Fruit fly (Drosophila melanogaster) whole organism, embryonic: ENCODE data around the gene Rh4.

ENCODE experiments used
- Adf1 ChIP-seq: fragments of 200-800 bp; sonication (Bioruptor generic); IDR thresholded peaks from 2 replicates; pipeline ENCODE4 v1.3.6; 2022; ENCODE audit warnings: missing biosample characterization, missing genetic modification characterization
- Bteb2 ChIP-seq: fragments of 200-800 bp; sonication (Bioruptor generic); optimal IDR thresholded peaks from 2 replicates; lab custom pipeline; 2016; ENCODE audit warnings: missing biosample characterization, missing genetic modification characterization
- CG10979 ChIP-seq: fragments of 200-800 bp; sonication (Bioruptor generic); optimal IDR thresholded peaks from 2 replicates; lab custom pipeline; 2018; ENCODE audit warnings: missing biosample characterization, mild to moderate bottlenecking, missing genetic modification characterization, moderate library complexity
- CG12659 ChIP-seq: fragments of 200-800 bp; sonication (Bioruptor generic); optimal IDR thresholded peaks from 3 replicates; lab custom pipeline; 2017; ENCODE audit warnings: mild to moderate bottlenecking, missing biosample characterization, missing genetic modification reagents, missing genetic modification characterization
- CG12744 ChIP-seq: fragments of 200-800 bp; sonication (Bioruptor generic); optimal IDR thresholded peaks from 2 replicates; lab custom pipeline; 2016; ENCODE audit warnings: missing biosample characterization, missing genetic modification characterization
- CG16779 ChIP-seq: fragments of 200-800 bp; sonication (Bioruptor generic); IDR thresholded peaks from 2 replicates; pipeline ENCODE4 v1.3.6; 2022; ENCODE audit warnings: missing biosample characterization, missing genetic modification characterization
- CG17385 ChIP-seq: fragments of 200-800 bp; sonication (Bioruptor generic); optimal IDR thresholded peaks from 3 replicates; lab custom pipeline; 2018; ENCODE audit warnings: missing biosample characterization, mild to moderate bottlenecking, missing genetic modification characterization
- CG18011 ChIP-seq: fragments of 200-800 bp; sonication (Bioruptor generic); optimal IDR thresholded peaks from 2 replicates; lab custom pipeline; 2017; ENCODE audit warnings: missing biosample characterization, missing genetic modification characterization, mild to moderate bottlenecking, moderate library complexity, missing genotype
- CG18764 ChIP-seq: fragments of 200-800 bp; sonication (Bioruptor generic); optimal IDR thresholded peaks from 3 replicates; lab custom pipeline; 2016; ENCODE audit warnings: missing biosample characterization, missing genetic modification characterization
- CG2678 ChIP-seq: fragments of 200-800 bp; sonication (Bioruptor generic); optimal IDR thresholded peaks from 3 replicates; lab custom pipeline; 2019; ENCODE audit warnings: missing biosample characterization, mild to moderate bottlenecking, missing genetic modification characterization, moderate library complexity
- CG2712 ChIP-seq: fragments of 200-800 bp; optimal IDR thresholded peaks from 3 replicates; lab custom pipeline; 2019; ENCODE audit warnings: missing biosample characterization, mild to moderate bottlenecking, missing genetic modification characterization, moderate library complexity
- CG31441 ChIP-seq: fragments of 200-800 bp; sonication (Bioruptor generic); IDR thresholded peaks from 2 replicates; pipeline ENCODE4 v1.3.6; 2022; ENCODE audit warnings: missing biosample characterization, missing genetic modification characterization
- CG32532 ChIP-seq: fragments of 200-800 bp; sonication (Bioruptor generic); IDR thresholded peaks from 2 replicates; pipeline ENCODE4 v1.3.6; 2022; ENCODE audit warnings: missing biosample characterization, missing genetic modification characterization
- CG3838 ChIP-seq: fragments of 200-800 bp; sonication (Bioruptor generic); optimal IDR thresholded peaks from 3 replicates; lab custom pipeline; 2016; ENCODE audit warnings: missing biosample characterization, missing genetic modification characterization
- CG4282 ChIP-seq: fragments of 200-800 bp; sonication (Bioruptor generic); optimal IDR thresholded peaks from 2 replicates; lab custom pipeline; 2016; ENCODE audit warnings: missing biosample characterization, missing genetic modification characterization
- CG4424 ChIP-seq: fragments of 200-800 bp; sonication (Bioruptor generic); optimal IDR thresholded peaks from 3 replicates; lab custom pipeline; 2016; ENCODE audit warnings: missing biosample characterization, missing genetic modification characterization
- CG6813 ChIP-seq: fragments of 200-800 bp; sonication (Bioruptor generic); optimal IDR thresholded peaks from 2 replicates; lab custom pipeline; 2017; ENCODE audit warnings: missing biosample characterization, missing genetic modification characterization, mild to moderate bottlenecking, moderate library complexity, missing genetic modification reagents
- CG7357 ChIP-seq: fragments of 200-800 bp; sonication (Bioruptor generic); IDR thresholded peaks from 3 replicates; pipeline ENCODE4 v1.3.6; 2022; ENCODE audit warnings: missing biosample characterization, missing genetic modification characterization
- CG8290 ChIP-seq, 3 experiments: fragments of 200-800 bp; sonication (Bioruptor generic); optimal IDR thresholded peaks; 2 replicates each; lab custom pipeline; 2016 to 2019; ENCODE audit warnings: missing biosample characterization in 3 of 3, missing genetic modification characterization in 3 of 3, mild to moderate bottlenecking in 2 of 3, moderate library complexity in 1 of 3
- CG8765 ChIP-seq: fragments of 200-800 bp; sonication (Bioruptor generic); IDR thresholded peaks from 2 replicates; pipeline ENCODE4 v1.3.6; 2022; ENCODE audit warnings: missing biosample characterization, missing genetic modification characterization
- CG9437 ChIP-seq: fragments of 200-800 bp; sonication (Bioruptor generic); optimal IDR thresholded peaks from 2 replicates; lab custom pipeline; 2018; ENCODE audit warnings: missing biosample characterization, mild to moderate bottlenecking, missing genetic modification characterization
- D19A ChIP-seq: fragments of 200-800 bp; optimal IDR thresholded peaks from 3 replicates; lab custom pipeline; 2019; ENCODE audit warnings: missing biosample characterization, mild to moderate bottlenecking, missing genetic modification characterization, moderate library complexity
- Dbx ChIP-seq: fragments of 200-800 bp; sonication (Bioruptor generic); IDR thresholded peaks from 3 replicates; pipeline ENCODE4 v1.3.6; 2022; ENCODE audit warnings: missing biosample characterization, missing genetic modification characterization
- Dref ChIP-seq: fragments of 200-800 bp; sonication (Bioruptor generic); IDR thresholded peaks from 2 replicates; pipeline ENCODE4 v1.3.6; 2022; ENCODE audit warnings: missing biosample characterization, missing genetic modification characterization
- H2.0 ChIP-seq: fragments of 200-800 bp; sonication (Bioruptor generic); IDR thresholded peaks from 2 replicates; pipeline ENCODE4 v1.3.6; 2022; ENCODE audit warnings: missing biosample characterization, missing genetic modification characterization
- HLH3B ChIP-seq: fragments of 200-800 bp; sonication (Bioruptor generic); IDR thresholded peaks from 2 replicates; pipeline ENCODE4 v1.3.6; 2022; ENCODE audit warnings: missing biosample characterization, missing genetic modification characterization
- Lim3 ChIP-seq: fragments of 200-800 bp; sonication (Bioruptor generic); IDR thresholded peaks from 2 replicates; pipeline ENCODE4 v1.3.6; 2022; ENCODE audit warnings: missing biosample characterization, missing genetic modification characterization
- Optix ChIP-seq: fragments of 200-800 bp; sonication (Bioruptor generic); IDR thresholded peaks from 3 replicates; pipeline ENCODE4 v1.3.6; 2022; ENCODE audit warnings: missing biosample characterization, missing genetic modification characterization
- Pdp1 ChIP-seq, 2 experiments: fragments of 200-800 bp; sonication (Bioruptor generic); optimal IDR thresholded peaks; 3 replicates each; lab custom pipeline; 2016; ENCODE audit warnings: missing biosample characterization in 2 of 2, missing genetic modification characterization in 2 of 2, mild to moderate bottlenecking in 1 of 2, moderate library complexity in 1 of 2
- Ptx1 ChIP-seq: fragments of 200-800 bp; sonication (Bioruptor generic); IDR thresholded peaks from 2 replicates; pipeline ENCODE4 v1.3.6; 2022; ENCODE audit warnings: missing biosample characterization, missing genetic modification characterization
- Xbp1 ChIP-seq: fragments of 200-800 bp; sonication (Bioruptor generic); optimal IDR thresholded peaks from 3 replicates; lab custom pipeline; 2016; ENCODE audit warnings: missing biosample characterization, mild to moderate bottlenecking, missing genetic modification characterization
- bbx ChIP-seq: fragments of 200-800 bp; sonication (Bioruptor generic); IDR thresholded peaks from 2 replicates; pipeline ENCODE4 v1.3.6; 2022; ENCODE audit warnings: missing biosample characterization, missing genetic modification characterization; ENCODE audit not compliant: partially characterized antibody
- bsh ChIP-seq, 2 experiments: fragments of 200-800 bp; sonication (Bioruptor generic); optimal IDR thresholded peaks; 2 replicates each; lab custom pipeline; 2017 to 2018; ENCODE audit warnings: mild to moderate bottlenecking in 2 of 2, missing biosample characterization in 2 of 2, missing genetic modification characterization in 2 of 2, moderate library complexity in 1 of 2
- chinmo ChIP-seq: fragments of 200-800 bp; sonication (Bioruptor generic); IDR thresholded peaks from 4 replicates; pipeline ENCODE4 v1.3.6; 2022; ENCODE audit warnings: missing biosample characterization, missing genetic modification characterization; ENCODE audit not compliant: partially characterized antibody
- ftz-f1 ChIP-seq: fragments of 200-800 bp; sonication (Bioruptor generic); optimal IDR thresholded peaks from 2 replicates; lab custom pipeline; 2016; ENCODE audit warnings: missing biosample characterization, missing genetic modification characterization
- ind ChIP-seq: fragments of 200-800 bp; sonication (Bioruptor generic); optimal IDR thresholded peaks from 3 replicates; lab custom pipeline; 2016; ENCODE audit warnings: missing biosample characterization, missing genetic modification characterization
- jumu ChIP-seq: fragments of 200-800 bp; sonication (Bioruptor generic); optimal IDR thresholded peaks from 3 replicates; lab custom pipeline; 2016; ENCODE audit warnings: missing biosample characterization, missing genetic modification characterization
- kay ChIP-seq: fragments of 200-800 bp; sonication (Bioruptor generic); optimal IDR thresholded peaks from 2 replicates; lab custom pipeline; 2016; ENCODE audit warnings: missing biosample characterization, missing genetic modification characterization
- lilli ChIP-seq: fragments of 200-800 bp; sonication (Bioruptor generic); optimal IDR thresholded peaks from 3 replicates; lab custom pipeline; 2016; ENCODE audit warnings: missing biosample characterization, missing genetic modification characterization
- mirr ChIP-seq: fragments of 200-800 bp; sonication (Bioruptor generic); optimal IDR thresholded peaks from 3 replicates; lab custom pipeline; 2018; ENCODE audit warnings: missing biosample characterization, mild to moderate bottlenecking, missing genetic modification characterization
- nau ChIP-seq: fragments of 200-800 bp; sonication (Bioruptor generic); optimal IDR thresholded peaks from 3 replicates; lab custom pipeline; 2017; ENCODE audit warnings: missing biosample characterization, mild to moderate bottlenecking, missing genetic modification characterization, missing genetic modification reagents
- otp ChIP-seq: fragments of 200-800 bp; sonication (Bioruptor generic); IDR thresholded peaks from 3 replicates; pipeline ENCODE4, ENCODE4 v1.3.6; 2022; ENCODE audit warnings: missing biosample characterization, missing genetic modification characterization
- pb ChIP-seq: fragments of 200-800 bp; sonication (Bioruptor generic); optimal IDR thresholded peaks from 3 replicates; lab custom pipeline; 2016; ENCODE audit warnings: missing biosample characterization, missing genetic modification characterization
- pfk ChIP-seq: fragments of 200-800 bp; sonication (Bioruptor generic); optimal IDR thresholded peaks from 2 replicates; lab custom pipeline; 2018; ENCODE audit warnings: missing biosample characterization, mild to moderate bottlenecking, missing genetic modification characterization, moderate library complexity
- ranshi ChIP-seq: fragments of 200-800 bp; sonication (Bioruptor generic); IDR thresholded peaks from 2 replicates; pipeline ENCODE4 v1.3.6; 2022; ENCODE audit warnings: missing biosample characterization, missing genetic modification characterization
- repo ChIP-seq: fragments of 200-800 bp; sonication (Bioruptor generic); optimal IDR thresholded peaks from 2 replicates; lab custom pipeline; 2016; ENCODE audit warnings: missing biosample characterization, missing genetic modification characterization
- schlank ChIP-seq: fragments of 200-800 bp; sonication (Bioruptor generic); optimal IDR thresholded peaks from 2 replicates; lab custom pipeline; 2018; ENCODE audit warnings: missing biosample characterization, mild to moderate bottlenecking, missing genetic modification characterization
- sisA ChIP-seq: fragments of 200-800 bp; sonication (Bioruptor generic); IDR thresholded peaks from 2 replicates; pipeline ENCODE4 v1.3.6; 2022; ENCODE audit warnings: missing biosample characterization, missing genetic modification characterization
- stc ChIP-seq: fragments of 200-800 bp; sonication (Bioruptor generic); IDR thresholded peaks from 2 replicates; pipeline ENCODE4 v1.3.6; 2022; ENCODE audit warnings: missing biosample characterization, missing genetic modification characterization
- vfl ChIP-seq: fragments of 200-800 bp; sonication (Bioruptor generic); optimal IDR thresholded peaks from 2 replicates; lab custom pipeline; 2016; ENCODE audit warnings: missing biosample characterization, missing genetic modification characterization

Rh4 gene

dm6 chr3L:16805806-16806719 lies 56.3 kb downstream of the Rh4 start (continued):
- peak; percentile 90; the same call in 3 of the 4 replicates for TF ChIP-seq chinmo
- TF ChIP-seq stc (GFP tag; lab: Robert Waterston, UW), result peak; percentile 55
- TF ChIP-seq Dbx (GFP tag; lab: Robert Waterston, UW), result no peak
- TF ChIP-seq CG18011 (GFP tag; lab: Kevin White, UChicago), result no peak
- TF ChIP-seq ftz-f1 (GFP tag; lab: Kevin White, UChicago), result peak; percentile 90
- peak; percentile 20 for TF ChIP-seq CG6813
- peak; percentile 50 for TF ChIP-seq lilli (GFP tag; lab: Kevin White, UChicago)
- TF ChIP-seq HLH3B (GFP tag; lab: Robert Waterston, UW), result no peak
- TF ChIP-seq CG17385, result peak; percentile 83
- TF ChIP-seq repo (GFP tag; lab: Kevin White, UChicago), result no peak
- peak; percentile 37 for TF ChIP-seq ranshi (GFP tag; lab: Robert Waterston, UW)
- TF ChIP-seq CG12659 (GFP tag; lab: Kevin White, UChicago), result peak; percentile 12
- no peak for TF ChIP-seq CG8290 (GFP tag; optimal IDR thresholded peaks at IDR 0.05; lab: Kevin White, UChicago)
- peak in 1 of 2 experiments; percentile 42 for TF ChIP-seq CG8290 (tag; optimal IDR thresholded peaks at IDR 0.05; lab: Kevin White, UChicago)
- TF ChIP-seq Bteb2, result peak; percentile 35
- peak; percentile 25 for TF ChIP-seq ind (GFP tag; lab: Kevin White, UChicago)
- peak; percentile 69 for TF ChIP-seq CG32532 (GFP tag; lab: Robert Waterston, UW)
- TF ChIP-seq sisA, result peak; percentile 51
- no peak for TF ChIP-seq schlank (tag; lab: Kevin White, UChicago)
- peak; percentile 9 for TF ChIP-seq CG12744
- peak; percentile 60 for TF ChIP-seq CG10979
- TF ChIP-seq vfl, result no peak
- peak; percentile 5 for TF ChIP-seq CG18764 (GFP tag; lab: Kevin White, UChicago)
- TF ChIP-seq nau, result peak; percentile 12
- TF ChIP-seq CG4424 (GFP tag; lab: Kevin White, UChicago), result peak; percentile 29
- TF ChIP-seq CG3838 (GFP tag; lab: Kevin White, UChicago), result no peak
- peak; percentile 21; the same call in 1 of the 2 replicates for TF ChIP-seq CG31441 (GFP tag; lab: Robert Waterston, UW)
- peak; percentile 39; the same call in 1 of the 2 replicates for TF ChIP-seq CG16779 (GFP tag; lab: Robert Waterston, UW)
- peak; percentile 6 to 67 for TF ChIP-seq bsh (GFP tag; optimal IDR thresholded peaks at IDR 0.05; lab: Kevin White, UChicago)
- TF ChIP-seq Ptx1 (GFP tag; lab: Robert Waterston, UW), result peak; percentile 51; the same call in 1 of the 2 replicates
- peak; percentile 60 for TF ChIP-seq D19A
- TF ChIP-seq H2.0 (GFP tag; lab: Robert Waterston, UW), result peak; percentile 19; the same call in 1 of the 2 replicates
- peak; percentile 67 for TF ChIP-seq CG2712
- peak; percentile 16 for TF ChIP-seq Xbp1 (GFP tag; lab: Kevin White, UChicago)
- TF ChIP-seq Pdp1 (GFP tag; optimal IDR thresholded peaks at IDR 0.05; lab: Kevin White, UChicago), result peak; percentile 41 to 94
- TF ChIP-seq CG9437 (GFP tag; lab: Kevin White, UChicago), result no peak
- TF ChIP-seq Adf1 (GFP tag; lab: Robert Waterston, UW), result peak; percentile 23; the same call in 1 of the 2 replicates

- TF ChIP-seq Lim3 (GFP tag; lab: Robert Waterston, UW), result no peak
- no peak for TF ChIP-seq CG4282 (GFP tag; lab: Kevin White, UChicago)
- TF ChIP-seq mirr, result peak; percentile 5
- TF ChIP-seq pfk (GFP tag; lab: Kevin White, UChicago), result no peak
- no peak for TF ChIP-seq jumu (GFP tag; lab: Kevin White, UChicago)
- TF ChIP-seq CG7357 (GFP tag; lab: Robert Waterston, UW), result no peak
- TF ChIP-seq Optix (GFP tag; lab: Robert Waterston, UW), result 0 out of 3 replicates have a peak, but pooled peaks have one; percentile 38
- no peak for TF ChIP-seq bbx
- TF ChIP-seq pb (GFP tag; lab: Kevin White, UChicago), result no peak
- TF ChIP-seq kay, result no peak
- TF ChIP-seq Dref (GFP tag; lab: Robert Waterston, UW), result no peak
- TF ChIP-seq CG2678 (tag; lab: Kevin White, UChicago), result no peak
- TF ChIP-seq otp (GFP tag; lab: Robert Waterston, UW), result 0 out of 3 replicates have a peak, but pooled peaks have one; percentile 59
- TF ChIP-seq CG8765, result no peak
Measured at dm6 chr3L:16804627-16805026, 57.7 kb downstream of the Rh4 start, which contains the start of gene nudC. Gene nudC (plus strand): TSS chr3L:16804994.
